Worm (Caenorhabditis elegans) whole organism, L3 larva: Measurements from ENCODE around the gene W03F9.11.

Experiments used
- ceh-82 ChIP-seq: fragments of 150-350 bp; optimal IDR thresholded peaks from 2 replicates; lab custom pipeline; 2014; ENCODE audit warnings: missing biosample characterization, missing genetic modification characterization
- nhr-12 ChIP-seq: fragments of 150-350 bp; optimal IDR thresholded peaks from 2 replicates; lab custom pipeline; 2014; ENCODE audit warnings: missing biosample characterization, missing genetic modification characterization
- ztf-11 ChIP-seq: fragments of 150-350 bp; optimal IDR thresholded peaks from 2 replicates; lab custom pipeline; 2014; ENCODE audit warnings: missing biosample characterization, missing genetic modification characterization

ce11 chrV:127882-128281 lies 13.3 kb downstream of the W03F9.11 start, which contains the start of the genes W03F9.2 and sftb-2:
- TF ChIP-seq nhr-12, result no peak
- TF ChIP-seq ceh-82, result no peak
- TF ChIP-seq ztf-11 (tag; lab: Kevin White, UChicago), result no peak
